Worm (Caenorhabditis elegans): ENCODE measurements around the gene mab-21.
A peak's percentile ranks its signal among the peaks of the same experiment; 100 is the strongest.

DNA sequence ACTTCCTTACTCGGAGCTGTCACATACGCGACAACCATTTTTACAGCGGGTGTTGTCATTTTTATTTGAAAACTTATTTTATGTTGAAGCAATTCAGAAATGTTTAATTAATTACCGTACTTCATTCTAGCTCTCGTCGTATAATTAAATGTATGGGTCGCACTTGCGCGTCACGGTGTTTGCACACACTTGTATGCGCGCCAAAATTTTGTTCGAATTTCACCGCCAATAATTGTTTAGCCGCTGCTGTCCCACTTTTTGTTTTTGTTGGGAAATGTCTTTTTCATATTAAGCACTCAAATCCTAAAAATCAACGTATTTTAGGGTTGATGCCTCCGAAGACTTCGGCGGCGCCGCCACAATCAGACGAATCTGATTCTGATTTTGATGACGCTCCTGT is 13.4 kb upstream of the mab-21 start, which contains the start of the genes F35G12.7 and smc-4:
- TF ChIP-seq mab-9 (GFP tag; IDR thresholded peaks at IDR 0.05) = peak; percentile 41; the same call in 1 of the 2 replicates
- peak; percentile 91 to 96 for TF ChIP-seq lsy-2 (tag; optimal IDR thresholded peaks at IDR 0.05)
- TF ChIP-seq nhr-11 (tag; optimal IDR thresholded peaks at IDR 0.05) = no peak
- no peak for TF ChIP-seq aha-1 (tag; optimal IDR thresholded peaks at IDR 0.05)
- no peak for TF ChIP-seq Y116A8C.19 (tag; optimal IDR thresholded peaks at IDR 0.05; ENCODE audit: borderline replicate concordance)
